Worm (Caenorhabditis elegans): ENCODE results near the gene bath-15.

DNA sequence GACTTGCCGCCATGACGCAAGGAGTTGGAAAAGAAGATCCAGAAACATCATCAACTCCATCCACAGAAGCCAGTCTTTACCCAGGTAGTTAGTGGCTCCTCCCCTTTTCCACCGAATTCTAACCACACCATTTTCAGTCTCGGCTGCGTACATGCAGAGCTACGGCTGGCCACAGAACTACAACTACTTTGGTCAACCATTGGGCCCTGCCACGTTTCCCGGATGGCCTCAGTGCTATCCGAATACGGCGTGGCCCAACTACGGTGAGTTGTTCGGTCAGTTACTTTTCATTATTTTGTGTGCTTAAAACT is 39.2 kb upstream of the bath-15 start:
- no peak for TF ChIP-seq pha-4 (tag; optimal IDR thresholded peaks at IDR 0.05)
- no peak for TF ChIP-seq pat-9 (tag; optimal IDR thresholded peaks at IDR 0.05)
- no peak for TF ChIP-seq ceh-34 (tag; optimal IDR thresholded peaks at IDR 0.05)
- no peak for TF ChIP-seq nhr-11 (tag; optimal IDR thresholded peaks at IDR 0.05)
- TF ChIP-seq ceh-31 (tag; optimal IDR thresholded peaks at IDR 0.05): no peak
- no peak for TF ChIP-seq rnt-1 (tag; optimal IDR thresholded peaks at IDR 0.05)
- no peak for TF ChIP-seq fkh-10 (GFP tag; optimal IDR thresholded peaks at IDR 0.05)
- no peak for TF ChIP-seq npax-4 (tag; optimal IDR thresholded peaks at IDR 0.05)
- no peak for TF ChIP-seq ceh-24 (tag; optimal IDR thresholded peaks at IDR 0.05)
- no peak for TF ChIP-seq lim-6 (tag; optimal IDR thresholded peaks at IDR 0.05)
- TF ChIP-seq C08G9.2 (tag; optimal IDR thresholded peaks at IDR 0.05): no peak
- TF ChIP-seq madf-2 (tag; optimal IDR thresholded peaks at IDR 0.05): no peak
- no peak for TF ChIP-seq K02D7.2 (tag; optimal IDR thresholded peaks at IDR 0.05)
- TF ChIP-seq nfya-1 (tag; optimal IDR thresholded peaks at IDR 0.05): no peak
